Worm (Caenorhabditis elegans) whole organism, mixed stage, embryonic: ENCODE data around the gene srd-29.

Source experiments
- M03D4.4 ChIP-seq: sonication (generic microtip); optimal IDR thresholded peaks from 2 replicates; lab custom pipeline; 2017; ENCODE audit warnings: mild to moderate bottlenecking, missing genetic modification characterization, missing compliant biosample characterization
- bed-3 ChIP-seq: fragments of 200-800 bp; sonication (Bioruptor generic); optimal IDR thresholded peaks from 3 replicates; lab custom pipeline; 2018; ENCODE audit warnings: mild to moderate bottlenecking, missing genetic modification characterization, moderate library complexity, missing compliant biosample characterization
- blmp-1 ChIP-seq: fragments of 150-350 bp; optimal IDR thresholded peaks from 2 replicates; lab custom pipeline; 2014; ENCODE audit warnings: missing biosample characterization, missing genetic modification characterization
- ceh-39 ChIP-seq: fragments of 150-350 bp; optimal IDR thresholded peaks from 2 replicates; lab custom pipeline; 2014; ENCODE audit warnings: missing biosample characterization, missing genetic modification characterization
- ceh-43 ChIP-seq: fragments of 200-800 bp; sonication (Bioruptor generic); optimal IDR thresholded peaks from 2 replicates; lab custom pipeline; 2018; ENCODE audit warnings: mild to moderate bottlenecking, missing genetic modification characterization, moderate library complexity, missing compliant biosample characterization
- ceh-83 ChIP-seq: fragments of 200-800 bp; sonication (Bioruptor generic); optimal IDR thresholded peaks from 2 replicates; lab custom pipeline; 2018; ENCODE audit warnings: mild to moderate bottlenecking, missing genetic modification characterization, missing compliant biosample characterization
- ces-1 ChIP-seq: fragments of 150-350 bp; optimal IDR thresholded peaks from 2 replicates; lab custom pipeline; 2014; ENCODE audit warnings: missing biosample characterization, missing genetic modification reagents, missing genetic modification characterization
- cnd-1 ChIP-seq: fragments of 200-800 bp; sonication (Bioruptor generic); optimal IDR thresholded peaks from 2 replicates; lab custom pipeline; 2018; ENCODE audit warnings: mild to moderate bottlenecking, missing genetic modification characterization, missing compliant biosample characterization
- drap-1 ChIP-seq: fragments of 200-800 bp; sonication (Bioruptor generic); optimal IDR thresholded peaks from 3 replicates; lab custom pipeline; 2018; ENCODE audit warnings: mild to moderate bottlenecking, missing genetic modification characterization, missing compliant biosample characterization
- elt-1 ChIP-seq: sonication (generic microtip); optimal IDR thresholded peaks from 2 replicates; lab custom pipeline; 2017; ENCODE audit warnings: missing genetic modification characterization, mild to moderate bottlenecking, missing compliant biosample characterization, antibody characterized with exemption, moderate library complexity, borderline replicate concordance; ENCODE audit not compliant: insufficient read depth
- elt-3 ChIP-seq: fragments of 150-350 bp; optimal IDR thresholded peaks from 2 replicates; lab custom pipeline; 2014; ENCODE audit warnings: missing biosample characterization, missing genetic modification characterization
- flh-1 ChIP-seq: fragments of 200-800 bp; sonication (Bioruptor generic); optimal IDR thresholded peaks from 2 replicates; lab custom pipeline; 2018; ENCODE audit warnings: mild to moderate bottlenecking, missing genetic modification characterization, moderate library complexity, missing compliant biosample characterization
- hlh-1 ChIP-seq: fragments of 150-350 bp; optimal IDR thresholded peaks from 2 replicates; lab custom pipeline; 2014; ENCODE audit warnings: missing biosample characterization, missing genetic modification reagents, missing genetic modification characterization
- lin-13 ChIP-seq: fragments of 150-350 bp; optimal IDR thresholded peaks from 2 replicates; lab custom pipeline; 2014; ENCODE audit warnings: missing biosample characterization, missing genetic modification characterization
- lsy-2 ChIP-seq: fragments of 150-350 bp; optimal IDR thresholded peaks from 2 replicates; lab custom pipeline; 2014; ENCODE audit warnings: missing biosample characterization, missing genetic modification characterization
- mab-5 ChIP-seq: fragments of 150-350 bp; optimal IDR thresholded peaks from 2 replicates; lab custom pipeline; 2014; ENCODE audit warnings: missing biosample characterization, missing genetic modification characterization
- mep-1 ChIP-seq: fragments of 150-350 bp; optimal IDR thresholded peaks from 2 replicates; lab custom pipeline; 2017; ENCODE audit warnings: missing biosample characterization, missing genetic modification reagents, missing genetic modification characterization, inconsistent platforms
- mls-2 ChIP-seq: sonication (generic microtip); optimal IDR thresholded peaks from 2 replicates; lab custom pipeline; 2016; ENCODE audit warnings: mild to moderate bottlenecking, missing genetic modification characterization, moderate library complexity, missing compliant biosample characterization
- nhr-12 ChIP-seq: fragments of 150-350 bp; optimal IDR thresholded peaks from 2 replicates; lab custom pipeline; 2014; ENCODE audit warnings: missing biosample characterization, missing genetic modification characterization
- nhr-2 ChIP-seq: fragments of 150-350 bp; optimal IDR thresholded peaks from 2 replicates; lab custom pipeline; 2014; ENCODE audit warnings: missing biosample characterization, missing genetic modification characterization
- nhr-28 ChIP-seq: fragments of 150-350 bp; optimal IDR thresholded peaks from 2 replicates; lab custom pipeline; 2014; ENCODE audit warnings: missing biosample characterization, missing genetic modification characterization
- nhr-76 ChIP-seq: sonication (generic microtip); optimal IDR thresholded peaks from 2 replicates; lab custom pipeline; 2017; ENCODE audit warnings: missing biosample characterization, missing genetic modification characterization
- sem-2 ChIP-seq: fragments of 200-800 bp; sonication (Bioruptor generic); optimal IDR thresholded peaks from 2 replicates; lab custom pipeline; 2018; ENCODE audit warnings: mild to moderate bottlenecking, missing genetic modification characterization, missing compliant biosample characterization
- snpc-4 ChIP-seq: fragments of 150-350 bp; optimal IDR thresholded peaks from 2 replicates; lab custom pipeline; 2014; ENCODE audit warnings: missing biosample characterization, missing genetic modification characterization
- sptf-1 ChIP-seq: sonication (generic microtip); optimal IDR thresholded peaks from 2 replicates; lab custom pipeline; 2017; ENCODE audit warnings: mild to moderate bottlenecking, missing genetic modification characterization, moderate library complexity, missing compliant biosample characterization
- tbx-8 ChIP-seq: fragments of 200-800 bp; sonication (Bioruptor generic); optimal IDR thresholded peaks from 2 replicates; lab custom pipeline; 2018; ENCODE audit warnings: mild to moderate bottlenecking, missing genetic modification characterization, moderate library complexity, missing compliant biosample characterization
- unc-120 ChIP-seq: sonication (generic microtip); optimal IDR thresholded peaks from 2 replicates; lab custom pipeline; 2017; ENCODE audit warnings: missing genetic modification characterization, missing compliant biosample characterization; ENCODE audit not compliant: poor library complexity, severe bottlenecking
- unc-39 ChIP-seq: fragments of 150-350 bp; optimal IDR thresholded peaks from 2 replicates; lab custom pipeline; 2014; ENCODE audit warnings: missing biosample characterization, missing genetic modification characterization
- unc-62 ChIP-seq: fragments of 150-350 bp; optimal IDR thresholded peaks from 2 replicates; lab custom pipeline; 2014; ENCODE audit warnings: missing biosample characterization, missing genetic modification reagents, missing genetic modification characterization
- zip-8 ChIP-seq: fragments of 150-350 bp; optimal IDR thresholded peaks from 2 replicates; lab custom pipeline; 2014; ENCODE audit warnings: missing biosample characterization, missing genetic modification characterization
- ztf-11 ChIP-seq: fragments of 150-350 bp; optimal IDR thresholded peaks from 2 replicates; lab custom pipeline; 2014; ENCODE audit warnings: missing biosample characterization, missing genetic modification characterization

The srd-29 gene

ce11 chrV:7649963-7650362 lies 14.4 kb downstream of the srd-29 start:
- no peak for TF ChIP-seq lsy-2 (tag; lab: Kevin White, UChicago)
- no peak for TF ChIP-seq ceh-39 (tag; lab: Kevin White, UChicago)
- TF ChIP-seq nhr-2 (tag; lab: Kevin White, UChicago) = no peak
- no peak for TF ChIP-seq M03D4.4 (tag; lab: Kevin White, UChicago)
- TF ChIP-seq unc-62 (GFP tag; lab: Kevin White, UChicago) = no peak
- no peak for TF ChIP-seq ceh-83 (GFP tag; lab: Kevin White, UChicago)
- no peak for TF ChIP-seq bed-3 (GFP tag; lab: Kevin White, UChicago)
- no peak for TF ChIP-seq hlh-1 (tag; lab: Kevin White, UChicago)
- TF ChIP-seq elt-3 (tag; lab: Kevin White, UChicago) = no peak
- TF ChIP-seq zip-8 (tag; lab: Kevin White, UChicago) = no peak

DNA sequence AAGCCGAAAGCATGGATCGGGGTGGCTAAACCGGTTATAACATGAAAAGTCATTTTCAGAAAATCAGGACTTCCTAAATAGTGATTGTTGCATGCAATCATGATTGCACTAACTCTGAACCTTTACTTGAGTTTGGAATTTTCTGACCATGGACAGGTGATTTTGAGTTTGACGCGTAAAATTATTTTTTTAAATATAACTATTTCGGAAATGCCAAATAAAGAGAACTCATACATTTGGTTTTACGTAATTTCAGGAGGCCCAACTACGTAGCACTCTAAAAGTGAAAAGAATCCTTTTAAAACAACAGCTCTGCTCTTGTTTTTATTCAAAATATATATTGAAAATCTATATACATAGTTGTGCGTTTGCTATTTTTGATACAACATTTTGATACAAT lies 16.2 kb downstream of the srd-29 start, which contains the start of gene srh-234:
Gene srh-234, minus strand, starts transcription at position 101 of the 400 bp plus-strand sequence.
- TF ChIP-seq ztf-11 (tag; lab: Kevin White, UChicago) (no peak), sem-2 (GFP tag; lab: Kevin White, UChicago) (no peak), unc-39 (tag; lab: Kevin White, UChicago) (no peak), unc-62 (GFP tag; lab: Kevin White, UChicago) (no peak), hlh-1 (tag; lab: Kevin White, UChicago) (no peak), ceh-43 (GFP tag; lab: Kevin White, UChicago) (no peak), zip-8 (tag; lab: Kevin White, UChicago) (no peak), drap-1 (GFP tag; lab: Kevin White, UChicago) (no peak), mep-1 (tag; lab: Kevin White, UChicago) (no peak), lsy-2 (tag; lab: Kevin White, UChicago) (no peak)

DNA sequence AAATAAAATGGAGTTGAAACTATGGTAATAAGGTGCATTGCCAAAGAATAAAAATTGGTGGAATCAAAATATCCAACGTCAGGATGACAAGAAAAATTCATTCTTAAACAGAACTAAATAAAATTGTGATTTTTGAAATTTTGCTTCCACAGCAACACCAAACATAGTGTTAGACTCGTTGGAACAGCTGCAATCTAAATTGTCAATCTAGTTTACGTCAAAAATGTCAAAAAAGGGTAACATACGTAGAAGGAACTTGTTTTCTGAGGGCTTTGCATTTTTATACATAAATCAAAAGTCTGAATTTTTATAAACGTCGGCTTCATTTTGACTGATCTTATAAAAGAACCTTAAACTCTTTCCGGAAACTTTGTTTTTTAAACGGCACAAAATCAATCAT lies 18.0 kb downstream of the srd-29 start, which contains the start of gene srh-200:
Gene srh-200, minus strand, starts transcription at position 101 of the 400 bp plus-strand sequence.
- no peak for TF ChIP-seq elt-3 (tag; lab: Kevin White, UChicago)
- no peak for TF ChIP-seq ceh-39 (tag; lab: Kevin White, UChicago)
- TF ChIP-seq nhr-2 (tag; lab: Kevin White, UChicago) = no peak
- TF ChIP-seq zip-8 (tag; lab: Kevin White, UChicago) = no peak
- no peak for TF ChIP-seq drap-1 (GFP tag; lab: Kevin White, UChicago)
- no peak for TF ChIP-seq mab-5 (tag; lab: Kevin White, UChicago)

ce11 chrV:7667940-7668339 lies 32.4 kb downstream of the srd-29 start, which contains the start of gene C12D5.5:
Gene C12D5.5, plus strand, starts transcription at chrV:7668240.
- TF ChIP-seq nhr-12 (tag; lab: Kevin White, UChicago) = no peak
- TF ChIP-seq, all 35 proteins: peak for 0

DNA sequence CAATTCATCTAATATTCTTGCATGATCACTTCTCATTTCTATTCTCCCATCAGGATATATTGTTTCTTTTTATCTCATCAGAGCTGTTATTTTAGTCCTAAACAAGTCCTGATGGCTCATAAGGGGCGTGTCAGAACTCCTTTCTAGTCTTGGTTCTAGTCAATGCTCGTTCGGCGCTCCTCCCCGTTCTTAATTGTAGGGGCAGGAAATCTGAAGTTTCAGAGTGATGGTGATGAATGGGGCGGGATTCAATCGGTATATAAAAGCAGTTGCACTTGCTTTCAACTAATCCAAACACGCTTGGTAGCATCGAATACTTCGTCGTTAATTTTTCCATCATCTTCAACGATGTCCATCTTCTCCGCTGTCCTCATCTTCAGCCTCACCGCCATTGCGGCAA lies 36.7 kb downstream of the srd-29 start, which contains the start of gene C12D5.4:
Gene C12D5.4, plus strand, starts transcription at position 301 of the 400 bp plus-strand sequence.
- no peak for TF ChIP-seq elt-1 (tag; lab: Kevin White, UChicago)
- no peak for TF ChIP-seq nhr-2 (tag; lab: Kevin White, UChicago)
- no peak for TF ChIP-seq flh-1 (GFP tag; lab: Kevin White, UChicago)
- no peak for TF ChIP-seq ceh-39 (tag; lab: Kevin White, UChicago)
- no peak for TF ChIP-seq sem-2 (GFP tag; lab: Kevin White, UChicago)
- TF ChIP-seq tbx-8 (GFP tag; lab: Kevin White, UChicago) = no peak
- TF ChIP-seq lin-13 (tag; lab: Kevin White, UChicago) = no peak

- no peak for TF ChIP-seq lin-13 (tag; lab: Kevin White, UChicago)
- TF ChIP-seq ceh-43 (GFP tag; lab: Kevin White, UChicago) = no peak
- no peak for TF ChIP-seq elt-1 (tag; lab: Kevin White, UChicago)
- TF ChIP-seq cnd-1 (tag; lab: Kevin White, UChicago) = no peak
Observed at ce11 chrV:7675904-7676303, 40.3 kb downstream of the srd-29 start, which contains the start of gene C12D5.3. Gene C12D5.3, plus strand, starts transcription at chrV:7676204.

ce11 chrV:7681388-7681787 lies 45.8 kb downstream of the srd-29 start, which contains the start of gene cyp-33A1:
Gene cyp-33A1, minus strand, starts transcription at chrV:7681459.
- no peak for TF ChIP-seq nhr-76 (tag; lab: Kevin White, UChicago)
- no peak for TF ChIP-seq blmp-1 (tag; lab: Kevin White, UChicago)
- TF ChIP-seq nhr-28 = no peak
- TF ChIP-seq ces-1 (GFP tag; lab: Kevin White, UChicago) = no peak
- TF ChIP-seq ztf-11 (tag; lab: Kevin White, UChicago) = no peak
- TF ChIP-seq mls-2 = no peak
- no peak for TF ChIP-seq lsy-2 (tag; lab: Kevin White, UChicago)
- TF ChIP-seq tbx-8 (GFP tag; lab: Kevin White, UChicago) = no peak
- no peak for TF ChIP-seq flh-1 (GFP tag; lab: Kevin White, UChicago)
- TF ChIP-seq drap-1 (GFP tag; lab: Kevin White, UChicago) = no peak
- TF ChIP-seq unc-39 (tag; lab: Kevin White, UChicago) = no peak
- no peak for TF ChIP-seq sptf-1 (tag; lab: Kevin White, UChicago)
- no peak for TF ChIP-seq unc-62 (GFP tag; lab: Kevin White, UChicago)
- no peak for TF ChIP-seq unc-120 (tag; lab: Kevin White, UChicago)
- TF ChIP-seq ceh-43 (GFP tag; lab: Kevin White, UChicago) = no peak
- no peak for TF ChIP-seq bed-3 (GFP tag; lab: Kevin White, UChicago)
- no peak for TF ChIP-seq snpc-4 (tag; lab: Kevin White, UChicago)
- no peak for TF ChIP-seq sem-2 (GFP tag; lab: Kevin White, UChicago)
